Fruit fly (Drosophila melanogaster) whole organism: ENCODE results near the gene CG11498.

ENCODE experiments used
- CG8478 ChIP-seq: fragments of >200 bp; optimal IDR thresholded peaks from 2 replicates; lab custom pipeline; 2018; ENCODE audit warnings: inconsistent platforms
- Dll ChIP-seq: fragments of >200 bp; optimal IDR thresholded peaks from 2 replicates; lab custom pipeline; 2017
- EcR ChIP-seq, 2 experiments: fragments of >200 bp; optimal IDR thresholded peaks; 2 replicates each; lab custom pipeline; 2017; ENCODE audit warnings: missing biosample characterization in 2 of 2, missing genetic modification characterization in 2 of 2, missing genetic modification reagents in 2 of 2
- psq ChIP-seq: fragments of >200 bp; optimal IDR thresholded peaks from 2 replicates; lab custom pipeline; 2017
- usp ChIP-seq: fragments of >200 bp; optimal IDR thresholded peaks from 2 replicates; lab custom pipeline; 2017; ENCODE audit warnings: missing biosample characterization, missing genetic modification characterization, mixed read lengths

DNA sequence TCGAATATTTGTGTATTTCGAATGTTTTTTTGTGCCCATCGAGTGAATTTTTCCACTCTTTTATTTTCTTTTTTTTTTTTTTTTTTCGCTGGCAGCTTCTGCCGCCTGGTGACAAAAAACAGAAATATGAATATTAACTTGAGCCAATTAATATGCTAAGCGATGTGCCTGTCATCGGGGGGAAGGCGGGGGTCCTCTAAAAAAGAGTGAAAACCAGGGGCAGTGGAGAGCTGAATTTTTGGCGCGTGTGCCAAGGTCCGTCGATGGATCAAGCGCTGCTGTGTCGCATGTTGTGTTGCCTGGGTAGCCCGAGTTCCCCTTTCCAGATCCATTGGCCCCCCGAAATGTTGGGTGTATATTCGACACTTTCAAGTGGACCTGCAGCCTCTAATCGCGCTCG lies 54.5 kb downstream of the CG11498 start:
- TF ChIP-seq Dll (lab: Kevin White, UChicago) (no peak), CG8478 (no peak), usp (GFP tag; lab: Kevin White, UChicago) (no peak), psq (lab: Kevin White, UChicago) (no peak), EcR (GFP tag; optimal IDR thresholded peaks at IDR 0.05; lab: Kevin White, UChicago) (no peak)
